Fruit fly (Drosophila melanogaster) whole organism, embryonic: Measurements from ENCODE around the gene CG4597.

ENCODE experiments used
- Bgb ChIP-seq: fragments of 200-800 bp; sonication (Bioruptor generic); IDR thresholded peaks from 2 replicates; pipeline ENCODE4 v1.3.6; 2022; ENCODE audit warnings: missing biosample characterization, missing genetic modification characterization; ENCODE audit not compliant: partially characterized antibody
- CG10431 ChIP-seq: fragments of 200-800 bp; sonication (Bioruptor generic); optimal IDR thresholded peaks from 3 replicates; lab custom pipeline; 2018; ENCODE audit warnings: missing biosample characterization, mild to moderate bottlenecking, missing genetic modification characterization
- CG10462 ChIP-seq: fragments of 200-800 bp; sonication (Bioruptor generic); optimal IDR thresholded peaks from 2 replicates; lab custom pipeline; 2016; ENCODE audit warnings: missing biosample characterization, missing genetic modification characterization
- CG11695 ChIP-seq: fragments of 200-800 bp; sonication (Bioruptor generic); IDR thresholded peaks from 3 replicates; pipeline ENCODE4 v1.3.6; 2022; ENCODE audit warnings: missing biosample characterization, missing genetic modification characterization
- CG11696 ChIP-seq: fragments of 200-800 bp; sonication (Bioruptor generic); IDR thresholded peaks from 2 replicates; pipeline ENCODE4 v1.3.6; 2022; ENCODE audit warnings: missing biosample characterization, missing genetic modification characterization
- CG12071 ChIP-seq: fragments of 200-800 bp; sonication (Bioruptor generic); optimal IDR thresholded peaks from 3 replicates; lab custom pipeline; 2018; ENCODE audit warnings: missing biosample characterization, mild to moderate bottlenecking, missing genetic modification characterization
- CG12219 ChIP-seq: fragments of 200-800 bp; sonication (Bioruptor generic); optimal IDR thresholded peaks from 3 replicates; lab custom pipeline; 2018; ENCODE audit warnings: missing biosample characterization, mild to moderate bottlenecking, missing genetic modification characterization
- CG13624 ChIP-seq: fragments of 200-800 bp; sonication (Bioruptor generic); optimal IDR thresholded peaks from 2 replicates; lab custom pipeline; 2016; ENCODE audit warnings: missing biosample characterization, missing genetic modification characterization
- CG1602 ChIP-seq: fragments of 200-800 bp; sonication (Bioruptor generic); optimal IDR thresholded peaks from 3 replicates; lab custom pipeline; 2016; ENCODE audit warnings: missing biosample characterization, missing genetic modification characterization
- CG17186 ChIP-seq: fragments of 200-800 bp; sonication (Bioruptor generic); optimal IDR thresholded peaks from 3 replicates; lab custom pipeline; 2017; ENCODE audit warnings: missing biosample characterization, missing genetic modification reagents, missing genetic modification characterization
- CG17385 ChIP-seq: fragments of 200-800 bp; sonication (Bioruptor generic); optimal IDR thresholded peaks from 3 replicates; lab custom pipeline; 2018; ENCODE audit warnings: missing biosample characterization, mild to moderate bottlenecking, missing genetic modification characterization
- CG18262 ChIP-seq: fragments of 200-800 bp; optimal IDR thresholded peaks from 3 replicates; lab custom pipeline; 2019; ENCODE audit warnings: missing biosample characterization, mild to moderate bottlenecking, missing genetic modification characterization, moderate library complexity
- CG18599 ChIP-seq: fragments of 200-800 bp; sonication (Bioruptor generic); optimal IDR thresholded peaks from 3 replicates; lab custom pipeline; 2017; ENCODE audit warnings: missing biosample characterization, missing genetic modification characterization, mild to moderate bottlenecking, moderate library complexity, missing genetic modification reagents
- CG2116 ChIP-seq: fragments of 200-800 bp; sonication (Bioruptor generic); optimal IDR thresholded peaks from 3 replicates; lab custom pipeline; 2018; ENCODE audit warnings: missing biosample characterization, mild to moderate bottlenecking, missing genetic modification characterization
- CG2120 ChIP-seq: fragments of 200-800 bp; sonication (Bioruptor generic); optimal IDR thresholded peaks from 3 replicates; lab custom pipeline; 2016; ENCODE audit warnings: missing biosample characterization, missing genetic modification characterization
- CG2889 ChIP-seq: fragments of 200-800 bp; sonication (Bioruptor generic); IDR thresholded peaks from 3 replicates; pipeline ENCODE4 v1.3.6; 2022; ENCODE audit warnings: missing biosample characterization, missing genetic modification characterization
- CG4730 ChIP-seq: fragments of 200-800 bp; sonication (Bioruptor generic); IDR thresholded peaks from 2 replicates; pipeline ENCODE4 v1.3.6; 2022; ENCODE audit warnings: missing biosample characterization, missing genetic modification characterization
- CG6254 ChIP-seq: fragments of 200-800 bp; sonication (Bioruptor generic); optimal IDR thresholded peaks from 3 replicates; lab custom pipeline; 2017; ENCODE audit warnings: mild to moderate bottlenecking, missing biosample characterization, missing genetic modification reagents, missing genetic modification characterization
- CG6272 ChIP-seq: fragments of 200-800 bp; sonication (Bioruptor generic); IDR thresholded peaks from 2 replicates; pipeline ENCODE4 v1.3.6; 2022; ENCODE audit warnings: missing biosample characterization, missing genetic modification characterization
- CG6683 ChIP-seq: fragments of 200-800 bp; sonication (Bioruptor generic); optimal IDR thresholded peaks from 2 replicates; lab custom pipeline; 2017; ENCODE audit warnings: missing biosample characterization, mild to moderate bottlenecking, missing genetic modification characterization, missing genetic modification reagents
- CG6791 ChIP-seq: fragments of 200-800 bp; sonication (Bioruptor generic); IDR thresholded peaks from 3 replicates; pipeline ENCODE4 v1.3.6; 2022; ENCODE audit warnings: missing biosample characterization, missing genetic modification characterization; ENCODE audit not compliant: partially characterized antibody
- CG7928 ChIP-seq: fragments of 200-800 bp; sonication (Bioruptor generic); optimal IDR thresholded peaks from 2 replicates; lab custom pipeline; 2017; ENCODE audit warnings: missing biosample characterization, mild to moderate bottlenecking, missing genetic modification characterization
- CG8089 ChIP-seq: fragments of 200-800 bp; sonication (Bioruptor generic); optimal IDR thresholded peaks from 3 replicates; lab custom pipeline; 2016; ENCODE audit warnings: missing biosample characterization, missing genetic modification characterization
- CG8478 ChIP-seq: fragments of >200 bp; optimal IDR thresholded peaks from 2 replicates; lab custom pipeline; 2018
- CG9215 ChIP-seq: fragments of 200-800 bp; sonication (Bioruptor generic); IDR thresholded peaks from 2 replicates; pipeline ENCODE4 v1.3.6; 2022; ENCODE audit warnings: missing biosample characterization, missing genetic modification characterization
- CG9609 ChIP-seq: fragments of 200-800 bp; sonication (Bioruptor generic); optimal IDR thresholded peaks from 3 replicates; lab custom pipeline; 2016; ENCODE audit warnings: missing biosample characterization, missing genetic modification characterization
- CG9817 ChIP-seq: fragments of 200-800 bp; sonication (Bioruptor generic); optimal IDR thresholded peaks from 2 replicates; lab custom pipeline; 2018; ENCODE audit warnings: missing biosample characterization, mild to moderate bottlenecking, missing genetic modification characterization, moderate library complexity
- Dfd ChIP-seq, 2 experiments: fragments of >200 bp; optimal IDR thresholded peaks; 2 replicates each; lab custom pipeline; 2017; ENCODE audit warnings: missing biosample characterization in 2 of 2, missing genetic modification characterization in 2 of 2
- Drgx ChIP-seq: fragments of 200-800 bp; sonication (Bioruptor generic); IDR thresholded peaks from 2 replicates; pipeline ENCODE4 v1.3.6; 2022; ENCODE audit warnings: missing biosample characterization, missing genetic modification characterization
- Lim3 ChIP-seq: fragments of 200-800 bp; sonication (Bioruptor generic); IDR thresholded peaks from 2 replicates; pipeline ENCODE4 v1.3.6; 2022; ENCODE audit warnings: missing biosample characterization, missing genetic modification characterization
- Mrtf ChIP-seq: fragments of 200-800 bp; sonication (Bioruptor generic); IDR thresholded peaks from 3 replicates; pipeline ENCODE4 v1.3.6; 2022; ENCODE audit warnings: missing biosample characterization, missing genetic modification characterization
- NC2α ChIP-seq: fragments of 200-800 bp; sonication (Bioruptor generic); optimal IDR thresholded peaks from 2 replicates; lab custom pipeline; 2016; ENCODE audit warnings: missing biosample characterization, missing genetic modification characterization
- NFAT ChIP-seq: fragments of 200-800 bp; sonication (Bioruptor generic); IDR thresholded peaks from 2 replicates; pipeline ENCODE4 v1.3.6; 2022; ENCODE audit warnings: missing biosample characterization, missing genetic modification characterization
- NfI ChIP-seq: fragments of 200-800 bp; sonication (Bioruptor generic); optimal IDR thresholded peaks from 3 replicates; lab custom pipeline; 2018; ENCODE audit warnings: missing biosample characterization, mild to moderate bottlenecking, missing genetic modification characterization, moderate library complexity
- Opbp ChIP-seq: fragments of 200-800 bp; sonication (Bioruptor generic); IDR thresholded peaks from 3 replicates; pipeline ENCODE4 v1.3.6; 2022; ENCODE audit warnings: missing biosample characterization, missing genetic modification characterization; ENCODE audit not compliant: partially characterized antibody
- Taf1 ChIP-seq: fragments of 200-800 bp; sonication (Bioruptor generic); IDR thresholded peaks from 2 replicates; pipeline ENCODE4 v1.3.6; 2022; ENCODE audit warnings: missing biosample characterization, missing genetic modification characterization
- amos ChIP-seq: fragments of 200-800 bp; sonication (Bioruptor generic); IDR thresholded peaks from 2 replicates; pipeline ENCODE4 v1.3.6; 2022; ENCODE audit warnings: missing biosample characterization, missing genetic modification characterization; ENCODE audit not compliant: partially characterized antibody
- ase ChIP-seq: fragments of 200-800 bp; sonication (Bioruptor generic); IDR thresholded peaks from 3 replicates; pipeline ENCODE4 v1.3.6; 2022; ENCODE audit warnings: missing biosample characterization, missing genetic modification characterization
- corto ChIP-seq: fragments of 200-800 bp; sonication (Bioruptor generic); optimal IDR thresholded peaks from 2 replicates; lab custom pipeline; 2016; ENCODE audit warnings: missing biosample characterization, mild to moderate bottlenecking, missing genetic modification characterization, moderate library complexity
- croc ChIP-seq: fragments of 200-800 bp; sonication (Bioruptor generic); conservative IDR thresholded peaks from 3 replicates; pipeline ENCODE4 v1.3.6; 2022; ENCODE audit warnings: missing biosample characterization, missing genetic modification characterization
- dan ChIP-seq: fragments of 200-800 bp; sonication (Bioruptor generic); IDR thresholded peaks from 2 replicates; pipeline ENCODE4 v1.3.6; 2022; ENCODE audit warnings: missing biosample characterization, missing genetic modification characterization
- dmrt99B ChIP-seq: fragments of 200-800 bp; sonication (Bioruptor generic); optimal IDR thresholded peaks from 2 replicates; lab custom pipeline; 2018; ENCODE audit warnings: missing biosample characterization, mild to moderate bottlenecking, missing genetic modification characterization, moderate library complexity
- esg ChIP-seq: fragments of 200-800 bp; sonication (Bioruptor generic); conservative IDR thresholded peaks from 2 replicates; pipeline ENCODE4 v1.3.6; 2022; ENCODE audit warnings: missing biosample characterization, missing genetic modification characterization
- eyg ChIP-seq: fragments of 200-800 bp; sonication (Bioruptor generic); optimal IDR thresholded peaks from 3 replicates; lab custom pipeline; 2016; ENCODE audit warnings: missing biosample characterization, missing genetic modification characterization
- inv ChIP-seq: fragments of 200-800 bp; sonication (Bioruptor generic); IDR thresholded peaks from 2 replicates; pipeline ENCODE4 v1.3.6; 2022; ENCODE audit warnings: missing biosample characterization, missing genetic modification characterization; ENCODE audit not compliant: partially characterized antibody
- jigr1 ChIP-seq: fragments of 200-800 bp; sonication (Bioruptor generic); IDR thresholded peaks from 3 replicates; pipeline ENCODE4 v1.3.6; 2022; ENCODE audit warnings: missing biosample characterization, missing genetic modification characterization
- nerfin-2 ChIP-seq: fragments of 200-800 bp; sonication (Bioruptor generic); IDR thresholded peaks from 2 replicates; pipeline ENCODE4 v1.3.6; 2022; ENCODE audit warnings: missing biosample characterization, missing genetic modification characterization; ENCODE audit not compliant: partially characterized antibody
- pzg ChIP-seq: fragments of 200-800 bp; sonication (Bioruptor generic); optimal IDR thresholded peaks from 3 replicates; lab custom pipeline; 2018; ENCODE audit warnings: missing biosample characterization, mild to moderate bottlenecking, missing genetic modification characterization, moderate library complexity
- stwl ChIP-seq: fragments of 200-800 bp; sonication (Bioruptor generic); optimal IDR thresholded peaks from 3 replicates; lab custom pipeline; 2018; ENCODE audit warnings: missing biosample characterization, mild to moderate bottlenecking, missing genetic modification characterization, moderate library complexity
- tx ChIP-seq: fragments of 200-800 bp; sonication (Bioruptor generic); optimal IDR thresholded peaks from 2 replicates; lab custom pipeline; 2016; ENCODE audit warnings: missing biosample characterization, missing genetic modification characterization
- zf30C ChIP-seq: fragments of 200-800 bp; sonication (Bioruptor generic); optimal IDR thresholded peaks from 3 replicates; lab custom pipeline; 2018; ENCODE audit warnings: missing biosample characterization, mild to moderate bottlenecking, missing genetic modification characterization

CG4597 gene

DNA sequence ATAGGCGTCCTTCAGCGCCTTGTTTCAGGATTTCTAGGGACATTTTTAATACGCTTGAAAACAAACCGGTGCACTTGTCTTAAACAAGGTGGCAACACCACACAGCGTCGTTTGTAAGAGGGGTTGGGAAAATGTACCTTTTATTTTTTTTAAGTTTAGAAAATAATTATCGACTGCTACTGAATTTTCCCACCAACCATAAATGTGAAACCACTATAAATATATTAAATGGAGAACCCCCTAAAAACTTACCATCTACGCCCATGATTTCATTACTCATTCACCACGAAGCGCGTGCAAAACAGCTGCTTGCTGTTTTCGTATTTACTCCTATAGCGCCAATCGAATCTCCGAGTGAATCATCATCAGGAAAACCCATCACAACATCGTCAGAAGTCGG, 10.0 kb downstream of the CG4597 start, which contains the start of the genes Tcs5 and CHMP2B (continued):
- TF ChIP-seq stwl (tag; lab: Kevin White, UChicago) = peak; percentile 97
- TF ChIP-seq CG8478 (lab: Kevin White, UChicago) = no peak
- TF ChIP-seq CG6272 (GFP tag; lab: Robert Waterston, UW) = peak; percentile 100
- peak; percentile 100 for TF ChIP-seq CG13624 (GFP tag; lab: Kevin White, UChicago)
- TF ChIP-seq inv (GFP tag; lab: Robert Waterston, UW) = no peak; the same call in 1 of the 2 replicates
- peak; percentile 100 for TF ChIP-seq CG1602 (GFP tag; lab: Kevin White, UChicago)
- TF ChIP-seq tx (GFP tag; lab: Kevin White, UChicago) = peak; percentile 99
- peak; percentile 100 for TF ChIP-seq NfI
- TF ChIP-seq CG8089 (GFP tag; lab: Kevin White, UChicago) = peak; percentile 99
- peak; percentile 99 for TF ChIP-seq CG11696 (GFP tag; lab: Robert Waterston, UW)
- peak; percentile 100 for TF ChIP-seq croc
- no peak for TF ChIP-seq Dfd (GFP tag; optimal IDR thresholded peaks at IDR 0.05; lab: Kevin White, UChicago)
- peak; percentile 16; the same call in 1 of the 2 replicates for TF ChIP-seq nerfin-2 (GFP tag; lab: Robert Waterston, UW)
- TF ChIP-seq CG2116 (GFP tag; lab: Kevin White, UChicago) = peak; percentile 94
- peak; percentile 45; the same call in 1 of the 3 replicates for TF ChIP-seq Opbp (GFP tag; lab: Robert Waterston, UW)
- TF ChIP-seq CG11695 (GFP tag; lab: Robert Waterston, UW) = peak; percentile 100
- TF ChIP-seq zf30C (GFP tag; lab: Kevin White, UChicago) = no peak
- TF ChIP-seq CG6683 (GFP tag; lab: Kevin White, UChicago) = peak; percentile 97
- TF ChIP-seq pzg (GFP tag; lab: Kevin White, UChicago) = peak; percentile 73
- peak; percentile 98 for TF ChIP-seq CG10431
- peak; percentile 100 for TF ChIP-seq CG2120 (GFP tag; lab: Kevin White, UChicago)
- TF ChIP-seq Mrtf (GFP tag; lab: Robert Waterston, UW) = peak; percentile 100
- peak; percentile 99 for TF ChIP-seq CG17385 (GFP tag; lab: Kevin White, UChicago)
- peak; percentile 100 for TF ChIP-seq esg (GFP tag; lab: Robert Waterston, UW)
- TF ChIP-seq ase (GFP tag; lab: Robert Waterston, UW) = peak; percentile 100
- TF ChIP-seq CG18599 = peak; percentile 100
- peak; percentile 100 for TF ChIP-seq dan (GFP tag; lab: Robert Waterston, UW)
- TF ChIP-seq Lim3 (GFP tag; lab: Robert Waterston, UW) = peak; percentile 99
- TF ChIP-seq CG7928 = peak; percentile 88
- TF ChIP-seq CG4730 (GFP tag; lab: Robert Waterston, UW) = peak; percentile 100
- peak; percentile 51; the same call in 1 of the 3 replicates for TF ChIP-seq CG6791 (GFP tag; lab: Robert Waterston, UW)
- TF ChIP-seq Bgb (GFP tag; lab: Robert Waterston, UW) = peak; percentile 58
- peak; percentile 100 for TF ChIP-seq jigr1
- peak; percentile 100 for TF ChIP-seq Taf1 (GFP tag; lab: Robert Waterston, UW)
- peak; percentile 97 for TF ChIP-seq CG6254
- peak; percentile 99 for TF ChIP-seq CG12071 (GFP tag; lab: Kevin White, UChicago)
- no peak; the same call in 1 of the 2 replicates for TF ChIP-seq amos
- TF ChIP-seq CG10462 (GFP tag; lab: Kevin White, UChicago) = peak; percentile 100
- TF ChIP-seq CG17186 (GFP tag; lab: Kevin White, UChicago) = peak; percentile 96
- peak; percentile 99 for TF ChIP-seq corto
- TF ChIP-seq CG9609 (GFP tag; lab: Kevin White, UChicago) = peak; percentile 100
- peak; percentile 100 for TF ChIP-seq Drgx (GFP tag; lab: Robert Waterston, UW)
- peak; percentile 97 for TF ChIP-seq CG18262 (tag; lab: Kevin White, UChicago)
- TF ChIP-seq CG9215 (GFP tag; lab: Robert Waterston, UW) = peak; percentile 100
- TF ChIP-seq CG2889 (GFP tag; lab: Robert Waterston, UW) = peak; percentile 100
- TF ChIP-seq CG12219 (GFP tag; lab: Kevin White, UChicago) = peak; percentile 99
- peak; percentile 100 for TF ChIP-seq CG9817 (tag; lab: Kevin White, UChicago)
- peak; percentile 99 for TF ChIP-seq NC2α (GFP tag; lab: Kevin White, UChicago)
- peak; percentile 99 for TF ChIP-seq dmrt99B (tag; lab: Kevin White, UChicago)
- TF ChIP-seq NFAT (GFP tag; lab: Robert Waterston, UW) = peak; percentile 100
- TF ChIP-seq eyg (GFP tag; lab: Kevin White, UChicago) = peak; percentile 99
